Fruit fly (Drosophila melanogaster): Measurements from ENCODE around the gene hdm.

Gene hdm

DNA sequence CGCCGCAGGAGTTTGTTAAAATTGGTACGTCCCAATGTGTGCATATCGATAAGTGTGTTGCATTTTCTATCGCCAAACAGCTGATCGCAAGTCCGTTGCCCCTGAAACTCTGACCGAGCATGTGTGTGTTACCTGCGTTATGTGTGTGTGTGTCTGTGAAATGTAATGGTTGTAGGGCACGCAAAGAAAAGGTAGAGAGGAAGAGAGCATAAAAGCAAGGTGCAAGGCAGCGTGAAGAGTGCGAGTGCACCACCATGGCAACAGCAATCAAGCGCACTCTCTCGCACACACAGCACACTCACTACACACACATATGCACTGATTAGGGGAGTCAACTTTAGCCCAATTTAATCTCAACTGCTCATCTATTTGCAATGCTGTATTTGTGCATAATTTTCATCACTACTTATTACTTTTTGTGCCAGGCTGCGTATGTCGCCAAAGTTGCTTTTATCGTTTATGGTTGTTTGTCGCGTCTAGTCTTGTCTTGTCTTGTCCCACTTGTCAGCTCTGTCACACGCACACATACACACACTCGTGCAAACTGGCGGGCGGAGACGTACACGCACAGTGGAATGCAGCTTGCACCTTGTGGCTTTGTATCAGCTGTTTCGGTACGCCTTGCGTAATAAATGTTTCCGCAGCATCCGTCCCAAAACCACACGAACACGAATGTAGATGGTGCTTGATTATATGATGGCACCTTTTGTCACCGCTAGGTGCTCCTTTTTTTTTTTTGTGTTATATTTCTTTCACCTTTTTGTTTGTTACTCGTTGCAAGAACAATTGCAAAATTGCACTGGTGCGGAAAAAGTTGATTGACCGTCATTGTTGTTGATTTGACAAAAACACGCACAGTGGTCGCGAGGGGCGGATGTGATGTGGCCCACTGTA lies 17.9 kb upstream of the hdm start (continued):
- TF ChIP-seq bbx (GFP tag; IDR thresholded peaks at IDR 0.05; ENCODE audit: partially characterized antibody) (no peak), eyg (GFP tag; optimal IDR thresholded peaks at IDR 0.05) (peak; percentile 71), CG5245 (GFP tag; optimal IDR thresholded peaks at IDR 0.05) (peak; percentile 61), nau (GFP tag; optimal IDR thresholded peaks at IDR 0.05) (peak; percentile 77), tin (GFP tag; optimal IDR thresholded peaks at IDR 0.05) (peak; percentile 82), Hr78 (GFP tag; optimal IDR thresholded peaks at IDR 0.05) (no peak), CG18011 (GFP tag; optimal IDR thresholded peaks at IDR 0.05) (peak; percentile 16), H15 (GFP tag; IDR thresholded peaks at IDR 0.05) (peak; percentile 52; the same call in 1 of the 3 replicates), Mrtf (GFP tag; IDR thresholded peaks at IDR 0.05) (0 out of 3 replicates have a peak, but pooled peaks have one; percentile 9), CG8359 (GFP tag; optimal IDR thresholded peaks at IDR 0.05; ENCODE audit: borderline replicate concordance) (peak; percentile 48), B-H2 (GFP tag; optimal IDR thresholded peaks at IDR 0.05) (no peak), Abd-B (GFP tag; optimal IDR thresholded peaks at IDR 0.05) (peak; percentile 78), ftz-f1 (GFP tag; optimal IDR thresholded peaks at IDR 0.05) (no peak), Hr3 (GFP tag; optimal IDR thresholded peaks at IDR 0.05) (peak; percentile 80), org-1 (GFP tag; optimal IDR thresholded peaks at IDR 0.05) (peak; percentile 85), NFAT (GFP tag; IDR thresholded peaks at IDR 0.05) (0 out of 2 replicates have a peak, but pooled peaks have one; percentile 19), ranshi (GFP tag; IDR thresholded peaks at IDR 0.05) (no peak; the same call in 1 of the 2 replicates), exex (tag; optimal IDR thresholded peaks at IDR 0.05) (no peak), CG15269 (tag; optimal IDR thresholded peaks at IDR 0.05) (peak; percentile 76), klu (GFP tag; IDR thresholded peaks at IDR 0.05) (peak; percentile 61; the same call in 1 of the 2 replicates), yki (optimal IDR thresholded peaks at IDR 0.05) (no peak), CG10147 (GFP tag; optimal IDR thresholded peaks at IDR 0.05) (peak; percentile 46), Dll (GFP tag; IDR thresholded peaks at IDR 0.05; ENCODE audit: partially characterized antibody) (0 out of 4 replicates have a peak, but pooled peaks have one; percentile 30), Lim3 (GFP tag; IDR thresholded peaks at IDR 0.05) (peak; percentile 14; the same call in 1 of the 2 replicates), ac (GFP tag; optimal IDR thresholded peaks at IDR 0.05) (peak; percentile 32), CG16779 (GFP tag; IDR thresholded peaks at IDR 0.05) (no peak), CG34376 (GFP tag; optimal IDR thresholded peaks at IDR 0.05) (no peak), CG9609 (GFP tag; optimal IDR thresholded peaks at IDR 0.05) (peak; percentile 88), CG16815 (GFP tag; optimal IDR thresholded peaks at IDR 0.05) (peak; percentile 87), hth (optimal IDR thresholded peaks at IDR 0.05) (no peak), D19B (GFP tag; optimal IDR thresholded peaks at IDR 0.05) (no peak), sim (GFP tag; IDR thresholded peaks at IDR 0.05) (no peak), CG12744 (GFP tag; optimal IDR thresholded peaks at IDR 0.05) (no peak), crol (GFP tag; IDR thresholded peaks at IDR 0.05) (peak; percentile 74), CG2129 (GFP tag; IDR thresholded peaks at IDR 0.05; ENCODE audit: partially characterized antibody) (no peak), oc (tag; optimal IDR thresholded peaks at IDR 0.05) (peak; percentile 77), CG10431 (GFP tag; optimal IDR thresholded peaks at IDR 0.05) (peak; percentile 86), CG10543 (GFP tag; optimal IDR thresholded peaks at IDR 0.05) (peak; percentile 70)
